Worm (Caenorhabditis elegans) whole organism, L3 larva: ENCODE results near the gene str-85.

Experiments
- ceh-82 ChIP-seq: fragments of 150-350 bp; optimal IDR thresholded peaks from 2 replicates; lab custom pipeline; 2014; ENCODE audit warnings: missing biosample characterization, missing genetic modification characterization
- fkh-2 ChIP-seq: fragments of 150-350 bp; optimal IDR thresholded peaks from 2 replicates; lab custom pipeline; 2014; ENCODE audit warnings: missing biosample characterization, missing genetic modification reagents, missing genetic modification characterization
- mdl-1 ChIP-seq: fragments of 150-350 bp; optimal IDR thresholded peaks from 2 replicates; lab custom pipeline; 2014; ENCODE audit warnings: missing biosample characterization, missing genetic modification characterization
- nhr-11 ChIP-seq: fragments of 150-350 bp; optimal IDR thresholded peaks from 2 replicates; lab custom pipeline; 2014; ENCODE audit warnings: missing biosample characterization, missing genetic modification characterization
- nhr-237 ChIP-seq: fragments of 150-350 bp; optimal IDR thresholded peaks from 2 replicates; lab custom pipeline; 2014; ENCODE audit warnings: missing biosample characterization, missing genetic modification characterization
- nhr-28 ChIP-seq: fragments of 150-350 bp; optimal IDR thresholded peaks from 2 replicates; lab custom pipeline; 2014; ENCODE audit warnings: missing biosample characterization, missing genetic modification characterization
- ztf-11 ChIP-seq: fragments of 150-350 bp; optimal IDR thresholded peaks from 2 replicates; lab custom pipeline; 2014; ENCODE audit warnings: missing biosample characterization, missing genetic modification characterization

ce11 chrV:8966086-8966485 is 19.6 kb downstream of the str-85 start, which contains the start of gene nhr-219:
- TF ChIP-seq ceh-82 (tag; lab: Kevin White, UChicago) (no peak), fkh-2 (tag; lab: Kevin White, UChicago) (no peak), ztf-11 (no peak), nhr-237 (tag; lab: Kevin White, UChicago) (no peak), nhr-11 (tag; lab: Kevin White, UChicago) (no peak), nhr-28 (tag; lab: Kevin White, UChicago) (no peak), mdl-1 (no peak)
